Worm (Caenorhabditis elegans) whole organism, mixed stage, embryonic: ENCODE results near the gene nep-12.

Experiments used
- lsy-2 ChIP-seq: fragments of 150-350 bp; optimal IDR thresholded peaks from 2 replicates; lab custom pipeline; 2014; ENCODE audit warnings: missing biosample characterization, missing genetic modification characterization
- pha-4 ChIP-seq: fragments of 150-350 bp; optimal IDR thresholded peaks from 2 replicates; lab custom pipeline; 2018; ENCODE audit warnings: missing biosample characterization, missing genetic modification reagents, missing genetic modification characterization

DNA sequence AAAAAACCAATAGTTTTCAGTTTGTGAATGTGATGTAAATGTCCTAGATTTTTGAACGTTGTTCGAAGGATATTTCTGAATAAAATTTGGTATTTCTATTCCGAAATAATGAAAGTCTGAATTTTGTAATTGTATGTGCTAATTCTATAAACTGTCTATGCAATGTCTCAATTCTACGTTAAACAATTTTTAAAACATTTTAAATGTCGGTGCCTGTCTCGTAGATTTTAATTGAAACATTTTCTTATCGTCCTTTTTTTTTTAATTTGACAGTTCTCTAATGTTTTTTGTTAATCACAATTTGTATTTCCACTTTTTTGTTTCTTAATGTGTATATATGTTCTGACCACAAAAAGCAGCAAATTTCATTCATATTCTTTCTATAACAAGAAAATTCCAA, 54.6 kb downstream of the nep-12 start, which contains the start of gene F41C3.7:
- TF ChIP-seq pha-4 (tag; lab: Kevin White, UChicago): no peak
- TF ChIP-seq lsy-2 (tag; lab: Kevin White, UChicago): no peak
